Worm (Caenorhabditis elegans) whole organism, L1 larva: ENCODE results near the gene lgc-31.
A peak's percentile ranks its signal among the peaks of the same experiment; 100 is the strongest.

ENCODE experiments used
- C16A3.4 ChIP-seq: fragments of 150-350 bp; optimal IDR thresholded peaks from 2 replicates; lab custom pipeline; 2014; ENCODE audit warnings: missing biosample characterization, missing genetic modification characterization
- Y116A8C.19 ChIP-seq: sonication (generic microtip); optimal IDR thresholded peaks from 2 replicates; lab custom pipeline; 2016; ENCODE audit warnings: missing compliant biosample characterization, missing genetic modification characterization, borderline replicate concordance
- aha-1 ChIP-seq: fragments of 150-350 bp; optimal IDR thresholded peaks from 2 replicates; lab custom pipeline; 2014; ENCODE audit warnings: missing biosample characterization, missing genetic modification characterization
- alr-1 ChIP-seq: fragments of 200-800 bp; sonication (Bioruptor generic); optimal IDR thresholded peaks from 2 replicates; lab custom pipeline; 2018; ENCODE audit warnings: borderline replicate concordance, mild to moderate bottlenecking, missing genetic modification characterization, missing compliant biosample characterization
- aly-2 ChIP-seq: fragments of 150-350 bp; optimal IDR thresholded peaks from 2 replicates; lab custom pipeline; 2014; ENCODE audit warnings: missing biosample characterization, missing genetic modification characterization
- ceh-63 ChIP-seq: fragments of 200-800 bp; sonication (Bioruptor generic); optimal IDR thresholded peaks from 2 replicates; lab custom pipeline; 2018; ENCODE audit warnings: mild to moderate bottlenecking, missing genetic modification characterization, missing compliant biosample characterization
- ceh-8 ChIP-seq: fragments of 200-800 bp; sonication (Bioruptor generic); optimal IDR thresholded peaks from 2 replicates; lab custom pipeline; 2018; ENCODE audit warnings: mild to moderate bottlenecking, missing genetic modification characterization, moderate library complexity, missing compliant biosample characterization
- ceh-88 ChIP-seq: fragments of 200-800 bp; sonication (Bioruptor generic); IDR thresholded peaks from 2 replicates; pipeline ENCODE4 v1.3.6; 2022; ENCODE audit warnings: missing genetic modification characterization, missing compliant biosample characterization
- dsc-1 ChIP-seq: sonication (generic microtip); optimal IDR thresholded peaks from 2 replicates; lab custom pipeline; 2016; ENCODE audit warnings: mild to moderate bottlenecking, missing genetic modification characterization, missing compliant biosample characterization
- efl-1 ChIP-seq, 4 experiments: fragments of 150-350 bp; optimal IDR thresholded peaks in 3 of 4; peaks in 1 of 4; 1 replicate in 1 of 4; 2 replicates in 3 of 4; lab custom pipeline; 2014; ENCODE audit warnings: missing biosample characterization in 2 of 4, missing genetic modification characterization in 2 of 4, missing genetic modification reagents in 2 of 4
- egl-13 ChIP-seq: sonication (generic microtip); optimal IDR thresholded peaks from 2 replicates; lab custom pipeline; 2016; ENCODE audit warnings: missing genotype, missing genetic modification reagents, missing genetic modification characterization, missing compliant biosample characterization
- fkh-10 ChIP-seq: sonication (generic microtip); optimal IDR thresholded peaks from 2 replicates; lab custom pipeline; 2017; ENCODE audit warnings: missing biosample characterization, missing genetic modification reagents, missing genetic modification characterization
- fkh-4 ChIP-seq: sonication (generic microtip); optimal IDR thresholded peaks from 2 replicates; lab custom pipeline; 2016; ENCODE audit warnings: missing compliant biosample characterization, missing genetic modification characterization, borderline replicate concordance
- fkh-8 ChIP-seq: sonication (generic microtip); optimal IDR thresholded peaks from 2 replicates; lab custom pipeline; 2016; ENCODE audit warnings: mild to moderate bottlenecking, missing genetic modification characterization, missing compliant biosample characterization
- fos-1 ChIP-seq: fragments of 150-350 bp; optimal IDR thresholded peaks from 2 replicates; lab custom pipeline; 2014; ENCODE audit warnings: missing biosample characterization, missing genetic modification characterization
- hlh-4 ChIP-seq: sonication (generic microtip); optimal IDR thresholded peaks from 2 replicates; lab custom pipeline; 2016; ENCODE audit warnings: mild to moderate bottlenecking, missing genetic modification characterization, missing compliant biosample characterization
- hpl-2 ChIP-seq: fragments of 150-350 bp; optimal IDR thresholded peaks from 2 replicates; lab custom pipeline; 2014; ENCODE audit warnings: missing biosample characterization, missing genetic modification reagents, missing genetic modification characterization
- lin-13 ChIP-seq: fragments of 150-350 bp; optimal IDR thresholded peaks from 2 replicates; lab custom pipeline; 2014; ENCODE audit warnings: missing biosample characterization, missing genetic modification reagents, missing genetic modification characterization
- lin-15B ChIP-seq: fragments of 150-350 bp; sonication (generic microtip); optimal IDR thresholded peaks from 3 replicates; lab custom pipeline; 2014; ENCODE audit warnings: missing biosample characterization, missing genetic modification characterization
- lin-35 ChIP-seq, 2 experiments: fragments of 150-350 bp; optimal IDR thresholded peaks; 2 replicates each; lab custom pipeline; 2014; ENCODE audit warnings: missing biosample characterization in 2 of 2, missing genetic modification characterization in 2 of 2, missing genetic modification reagents in 2 of 2
- mdl-1 ChIP-seq, 2 experiments: fragments of 150-350 bp; optimal IDR thresholded peaks; 2 replicates each; lab custom pipeline; 2014 to 2017; ENCODE audit warnings: missing biosample characterization in 2 of 2, missing genetic modification characterization in 2 of 2, inconsistent platforms in 1 of 2
- mef-2 ChIP-seq: fragments of 150-350 bp; optimal IDR thresholded peaks from 2 replicates; lab custom pipeline; 2014; ENCODE audit warnings: missing biosample characterization, missing genetic modification characterization
- nhr-20 ChIP-seq: sonication (generic microtip); optimal IDR thresholded peaks from 2 replicates; lab custom pipeline; 2016; ENCODE audit warnings: mild to moderate bottlenecking, missing genetic modification characterization, missing compliant biosample characterization
- nhr-47 ChIP-seq: sonication (generic microtip); optimal IDR thresholded peaks from 2 replicates; lab custom pipeline; 2016; ENCODE audit warnings: mild to moderate bottlenecking, missing genetic modification characterization, moderate library complexity, missing compliant biosample characterization
- nhr-85 ChIP-seq: sonication (generic microtip); peaks from one replicate; lab custom pipeline; 2016; ENCODE audit warnings: missing genetic modification characterization, inconsistent platforms, missing compliant biosample characterization
- nhr-90 ChIP-seq: sonication (generic microtip); optimal IDR thresholded peaks from 2 replicates; lab custom pipeline; 2016; ENCODE audit warnings: mild to moderate bottlenecking, missing genetic modification characterization, missing compliant biosample characterization; ENCODE audit not compliant: poor library complexity
- pag-3 ChIP-seq: sonication (generic microtip); optimal IDR thresholded peaks from 2 replicates; lab custom pipeline; 2017; ENCODE audit warnings: missing genetic modification characterization, mild to moderate bottlenecking, missing compliant biosample characterization, antibody characterized with exemption, borderline replicate concordance; ENCODE audit not compliant: insufficient read depth
- skn-1 ChIP-seq: fragments of 150-350 bp; optimal IDR thresholded peaks from 2 replicates; lab custom pipeline; 2014; ENCODE audit warnings: missing biosample characterization, missing genetic modification characterization
- snpc-4 ChIP-seq: fragments of 150-350 bp; optimal IDR thresholded peaks from 2 replicates; lab custom pipeline; 2014; ENCODE audit warnings: missing biosample characterization, missing genetic modification characterization
- tlp-1 ChIP-seq: fragments of 150-350 bp; optimal IDR thresholded peaks from 2 replicates; lab custom pipeline; 2014; ENCODE audit warnings: missing biosample characterization, missing genetic modification characterization
- unc-30 ChIP-seq: sonication (generic microtip); optimal IDR thresholded peaks from 2 replicates; lab custom pipeline; 2017; ENCODE audit warnings: missing biosample characterization, missing genetic modification characterization
- unc-98 ChIP-seq: fragments of 200-800 bp; sonication (Bioruptor generic); IDR thresholded peaks from 2 replicates; pipeline ENCODE4 v1.3.6; 2022; ENCODE audit warnings: missing genetic modification characterization, missing compliant biosample characterization
- vab-15 ChIP-seq: sonication (generic microtip); optimal IDR thresholded peaks from 2 replicates; lab custom pipeline; 2017; ENCODE audit warnings: missing genotype, mild to moderate bottlenecking, missing genetic modification characterization, missing compliant biosample characterization
- xbp-1 ChIP-seq: sonication (generic microtip); optimal IDR thresholded peaks from 2 replicates; lab custom pipeline; 2016; ENCODE audit warnings: missing genetic modification characterization, missing compliant biosample characterization
- zag-1 ChIP-seq: fragments of 150-350 bp; optimal IDR thresholded peaks from 2 replicates; lab custom pipeline; 2014; ENCODE audit warnings: missing biosample characterization, missing genetic modification characterization
- ztf-11 ChIP-seq, 2 experiments: sonication (generic microtip); optimal IDR thresholded peaks; 2 replicates each; lab custom pipeline; 2016 to 2017; ENCODE audit warnings: missing genetic modification characterization in 2 of 2, missing biosample characterization in 1 of 2, missing compliant biosample characterization in 1 of 2

The lgc-31 gene

DNA sequence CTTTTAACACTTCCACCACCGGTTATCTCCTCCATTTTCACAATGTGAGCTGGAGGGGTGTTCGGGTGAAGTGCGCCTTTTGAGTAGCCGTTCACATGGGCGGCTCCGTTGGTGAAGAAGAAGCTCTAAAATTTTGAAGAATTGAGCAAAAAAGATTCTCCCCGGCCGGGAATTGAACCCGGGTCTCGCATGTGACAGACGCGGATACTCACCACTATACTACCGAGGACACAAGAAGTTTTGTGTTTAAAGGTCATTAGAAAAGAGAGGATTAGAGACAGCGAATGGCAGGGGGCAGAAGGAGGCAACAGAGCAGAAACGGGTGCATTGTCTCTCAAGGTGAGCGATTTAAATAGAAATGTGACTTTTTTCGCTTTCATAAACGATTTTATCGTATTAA lies 29.8 kb upstream of the lgc-31 start (continued):
- TF ChIP-seq lin-15B (no peak), C16A3.4 (tag; lab: Kevin White, UChicago) (peak; percentile 35), mdl-1 (tag; optimal IDR thresholded peaks at IDR 0.05; lab: Kevin White, UChicago) (peak in 1 of 2 experiments; percentile 65), unc-98 (GFP tag; lab: Robert Waterston, UW) (peak; percentile 33; the same call in 1 of the 2 replicates), lin-13 (GFP tag; lab: Kevin White, UChicago) (peak; percentile 20), ztf-11 (tag; optimal IDR thresholded peaks at IDR 0.05; lab: Kevin White, UChicago) (no peak), nhr-20 (tag; lab: Kevin White, UChicago) (peak; percentile 44)

DNA sequence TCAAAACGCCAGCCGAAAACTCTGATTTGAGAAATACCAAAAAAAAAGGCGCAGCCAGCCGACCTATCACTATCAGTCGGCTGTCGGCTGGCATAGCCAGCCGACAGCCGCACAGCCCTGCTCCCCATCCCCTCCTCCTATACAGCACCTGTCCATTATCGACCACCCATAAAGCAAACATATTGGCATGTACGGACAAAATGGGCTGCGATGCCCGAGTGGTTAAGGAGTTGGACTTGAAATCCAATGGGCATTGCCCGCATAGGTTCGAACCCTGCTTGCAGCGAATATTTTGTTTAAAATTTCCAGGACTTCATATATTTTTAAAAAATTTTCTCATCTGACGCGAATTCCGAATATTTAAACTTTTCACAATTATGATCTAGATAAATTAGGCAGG lies 28.6 kb upstream of the lgc-31 start:
- TF ChIP-seq aha-1 (tag; lab: Kevin White, UChicago): no peak
- no peak for TF ChIP-seq vab-15
- no peak for TF ChIP-seq fkh-8 (tag; lab: Kevin White, UChicago)
- no peak for TF ChIP-seq mef-2 (tag; lab: Kevin White, UChicago)
- no peak for TF ChIP-seq zag-1 (tag; lab: Kevin White, UChicago)
- TF ChIP-seq fkh-10 (GFP tag; lab: Kevin White, UChicago): no peak
- TF ChIP-seq egl-13 (tag; lab: Kevin White, UChicago): no peak
- no peak for TF ChIP-seq aly-2

DNA sequence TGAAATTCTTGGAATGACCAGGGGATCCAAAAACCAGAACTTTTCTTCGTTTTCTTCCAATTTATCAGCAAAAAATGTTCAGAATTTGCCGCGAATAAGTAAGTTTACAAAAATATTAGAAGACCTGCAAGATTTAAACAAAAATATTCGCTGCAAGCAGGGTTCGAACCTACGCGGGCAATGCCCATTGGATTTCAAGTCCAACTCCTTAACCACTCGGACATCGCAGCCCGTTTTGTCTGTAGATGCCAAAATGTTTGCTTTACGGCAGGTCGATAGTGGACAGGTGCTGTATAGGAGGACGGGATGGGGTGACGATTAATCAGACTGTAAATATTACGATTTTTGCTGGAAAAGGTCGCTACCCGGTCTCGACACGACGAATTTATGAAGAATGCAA lies 25.9 kb upstream of the lgc-31 start:
- TF ChIP-seq nhr-90 (peak; percentile 15), efl-1 (optimal IDR thresholded peaks at IDR 0.05; lab: Kevin White, UChicago) (no peak), efl-1 (GFP tag; optimal IDR thresholded peaks at IDR 0.05 in 1 of 2; lab: Kevin White, UChicago) (peak in 1 of 2 experiments; percentile 88), lin-35 (GFP tag; optimal IDR thresholded peaks at IDR 0.05; lab: Kevin White, UChicago) (peak in 1 of 2 experiments; percentile 17), skn-1 (tag; lab: Kevin White, UChicago) (no peak)

- TF ChIP-seq ceh-88 (GFP tag; lab: Robert Waterston, UW): no peak
- no peak for TF ChIP-seq alr-1 (tag; lab: Kevin White, UChicago)
- no peak for TF ChIP-seq unc-30
- TF ChIP-seq lin-35 (GFP tag; optimal IDR thresholded peaks at IDR 0.05; lab: Kevin White, UChicago): no peak
- TF ChIP-seq hpl-2 (GFP tag; lab: Kevin White, UChicago): no peak
- TF ChIP-seq mdl-1 (tag; optimal IDR thresholded peaks at IDR 0.05; lab: Kevin White, UChicago): no peak
- TF ChIP-seq hlh-4 (tag; lab: Kevin White, UChicago): no peak
- TF ChIP-seq snpc-4 (tag; lab: Kevin White, UChicago): no peak
- TF ChIP-seq pag-3 (tag; lab: Kevin White, UChicago): no peak
- no peak for TF ChIP-seq nhr-85 (tag; lab: Kevin White, UChicago)
- TF ChIP-seq, all 84 proteins: peak for 0
Observed at ce11 chrV:15544898-15545297, 23.1 kb upstream of the lgc-31 start, which contains the start of gene glb-14. Gene glb-14 (minus strand): TSS chrV:15544994.

DNA sequence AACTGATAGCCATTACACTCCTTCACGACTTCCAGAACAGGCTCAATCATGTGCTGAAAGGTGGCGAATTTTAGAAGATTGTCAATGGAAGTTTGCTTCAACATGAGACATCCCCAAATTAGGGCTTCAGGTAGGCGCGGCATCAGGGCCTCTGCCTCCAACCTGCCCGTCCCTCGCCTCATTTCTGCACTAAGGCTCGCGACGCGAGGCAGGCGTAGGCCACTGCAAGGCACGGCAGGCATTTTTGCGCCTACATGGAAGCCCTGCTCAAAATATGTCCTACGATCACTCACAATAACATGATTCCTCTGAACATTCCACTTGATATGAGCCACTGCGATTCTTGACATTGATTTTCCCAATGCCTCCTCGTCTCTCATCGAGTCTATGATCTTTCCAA lies 21.4 kb upstream of the lgc-31 start:
- TF ChIP-seq hpl-2 (GFP tag; lab: Kevin White, UChicago) (no peak), nhr-20 (tag; lab: Kevin White, UChicago) (no peak), tlp-1 (tag; lab: Kevin White, UChicago) (no peak), nhr-47 (tag; lab: Kevin White, UChicago) (no peak), ceh-63 (GFP tag; lab: Kevin White, UChicago) (no peak), ceh-8 (no peak), aly-2 (no peak), dsc-1 (tag; lab: Kevin White, UChicago) (no peak), xbp-1 (tag; lab: Kevin White, UChicago) (no peak), fkh-4 (tag; lab: Kevin White, UChicago) (no peak), C16A3.4 (tag; lab: Kevin White, UChicago) (no peak), Y116A8C.19 (tag; lab: Kevin White, UChicago) (no peak), fos-1 (tag; lab: Kevin White, UChicago) (no peak)
